Fruit fly (Drosophila melanogaster): ENCODE results near the gene CG12231.

Gene CG12231

dm6 chrX:19496808-19497259, 34.7 kb downstream of the CG12231 start (continued):
- no peak for TF ChIP-seq CG1024 (GFP tag; IDR thresholded peaks at IDR 0.05)
- TF ChIP-seq grn (GFP tag; optimal IDR thresholded peaks at IDR 0.05): peak; percentile 20
- peak; percentile 33 for TF ChIP-seq HmgZ (tag; optimal IDR thresholded peaks at IDR 0.05)
- peak; percentile 71 for TF ChIP-seq Scr (GFP tag; IDR thresholded peaks at IDR 0.05; ENCODE audit: partially characterized antibody)
- TF ChIP-seq Ada2b (GFP tag; IDR thresholded peaks at IDR 0.05): no peak
- no peak for TF ChIP-seq chif (GFP tag; optimal IDR thresholded peaks at IDR 0.05)
- TF ChIP-seq MTF-1 (GFP tag; optimal IDR thresholded peaks at IDR 0.05; ENCODE audit: borderline replicate concordance): no peak
- no peak for TF ChIP-seq Xrp1 (GFP tag; IDR thresholded peaks at IDR 0.05)
- TF ChIP-seq Mrtf (GFP tag; IDR thresholded peaks at IDR 0.05): no peak
- TF ChIP-seq CG5245 (GFP tag; optimal IDR thresholded peaks at IDR 0.05): no peak
- peak; percentile 27 for TF ChIP-seq CG33213 (GFP tag; optimal IDR thresholded peaks at IDR 0.05)
- TF ChIP-seq Kr (GFP tag; optimal IDR thresholded peaks at IDR 0.05): no peak
- TF ChIP-seq CG12236 (GFP tag; optimal IDR thresholded peaks at IDR 0.05): no peak
- TF ChIP-seq vfl (GFP tag; optimal IDR thresholded peaks at IDR 0.05): no peak
- TF ChIP-seq Hmx (GFP tag; optimal IDR thresholded peaks at IDR 0.05): no peak
- peak; percentile 29 for TF ChIP-seq Adf1 (GFP tag; IDR thresholded peaks at IDR 0.05)
- no peak for TF ChIP-seq her (GFP tag; optimal IDR thresholded peaks at IDR 0.05)
- TF ChIP-seq CG11723 (GFP tag; optimal IDR thresholded peaks at IDR 0.05): no peak
- TF ChIP-seq Oaz (GFP tag; IDR thresholded peaks at IDR 0.05): no peak
- no peak for TF ChIP-seq CG17612 (GFP tag; IDR thresholded peaks at IDR 0.05)
- no peak for TF ChIP-seq fd64A (GFP tag; optimal IDR thresholded peaks at IDR 0.05)
- no peak for TF ChIP-seq lov (optimal IDR thresholded peaks at IDR 0.05)
- 0 out of 3 replicates have a peak, but pooled peaks have one; percentile 34 for TF ChIP-seq lov (GFP tag; IDR thresholded peaks at IDR 0.05)
- no peak for TF ChIP-seq hb (GFP tag; IDR thresholded peaks at IDR 0.05; ENCODE audit: partially characterized antibody)
- TF ChIP-seq wek (GFP tag; optimal IDR thresholded peaks at IDR 0.05): no peak
- TF ChIP-seq slbo (GFP tag; IDR thresholded peaks at IDR 0.05): no peak; the same call in 1 of the 2 replicates
- no peak for TF ChIP-seq dpn (GFP tag; optimal IDR thresholded peaks at IDR 0.05)
- TF ChIP-seq dm (GFP tag; optimal IDR thresholded peaks at IDR 0.05): no peak
- TF ChIP-seq GATAe (GFP tag; conservative IDR thresholded peaks at IDR 0.05): no peak
- TF ChIP-seq CG7928 (GFP tag; optimal IDR thresholded peaks at IDR 0.05): no peak
- TF ChIP-seq bbx (GFP tag; IDR thresholded peaks at IDR 0.05; ENCODE audit: partially characterized antibody): peak; percentile 87
- TF ChIP-seq E2f2 (GFP tag; IDR thresholded peaks at IDR 0.05): no peak
- no peak for TF ChIP-seq Ptx1 (GFP tag; IDR thresholded peaks at IDR 0.05)
- TF ChIP-seq bowl (GFP tag; IDR thresholded peaks at IDR 0.05): no peak
- TF ChIP-seq Opbp (GFP tag; IDR thresholded peaks at IDR 0.05; ENCODE audit: partially characterized antibody): peak; percentile 65; the same call in 1 of the 3 replicates
- TF ChIP-seq CG11093 (GFP tag; IDR thresholded peaks at IDR 0.05): no peak
- TF ChIP-seq CG8765 (GFP tag; IDR thresholded peaks at IDR 0.05): no peak
- peak; percentile 5 for TF ChIP-seq Meics (GFP tag; optimal IDR thresholded peaks at IDR 0.05)
- no peak for TF ChIP-seq Hr51 (GFP tag; optimal IDR thresholded peaks at IDR 0.05)
- TF ChIP-seq Stat92E (GFP tag; optimal IDR thresholded peaks at IDR 0.05): no peak
- no peak for TF ChIP-seq CG13624 (GFP tag; optimal IDR thresholded peaks at IDR 0.05)
- no peak for TF ChIP-seq gem (tag; optimal IDR thresholded peaks at IDR 0.05)
- no peak for TF ChIP-seq CG10274 (GFP tag; optimal IDR thresholded peaks at IDR 0.05)
- no peak for TF ChIP-seq CG12942 (GFP tag; optimal IDR thresholded peaks at IDR 0.05)
- no peak for TF ChIP-seq CG30431 (GFP tag; optimal IDR thresholded peaks at IDR 0.05)
- TF ChIP-seq CG6813 (GFP tag; optimal IDR thresholded peaks at IDR 0.05): no peak
- TF ChIP-seq nau (GFP tag; optimal IDR thresholded peaks at IDR 0.05): no peak
- peak; percentile 55 for TF ChIP-seq sob (GFP tag; IDR thresholded peaks at IDR 0.05)
- no peak for TF ChIP-seq CG6272 (GFP tag; IDR thresholded peaks at IDR 0.05)
- peak; percentile 69 for TF ChIP-seq Sry-δ (GFP tag; optimal IDR thresholded peaks at IDR 0.05)
- TF ChIP-seq da (GFP tag; optimal IDR thresholded peaks at IDR 0.05): no peak
- TF ChIP-seq CG18619 (GFP tag; optimal IDR thresholded peaks at IDR 0.05): no peak
